Worm (Caenorhabditis elegans) whole organism, late embryonic: ENCODE results near the gene F53F8.7.

Experiments
- ceh-14 ChIP-seq: sonication (generic microtip); optimal IDR thresholded peaks from 2 replicates; lab custom pipeline; 2016; ENCODE audit warnings: missing genotype, missing genetic modification characterization, missing compliant biosample characterization
- elt-2 ChIP-seq: sonication (generic microtip); optimal IDR thresholded peaks from 2 replicates; lab custom pipeline; 2016; ENCODE audit warnings: missing genetic modification reagents, missing genetic modification characterization, missing compliant biosample characterization
- pax-1 ChIP-seq: fragments of 150-350 bp; optimal IDR thresholded peaks from 2 replicates; lab custom pipeline; 2014; ENCODE audit warnings: missing biosample characterization, missing genetic modification characterization

- TF ChIP-seq pax-1 (tag; lab: Kevin White, UChicago) = no peak
- no peak for TF ChIP-seq ceh-14 (tag; lab: Kevin White, UChicago)
- TF ChIP-seq elt-2 (tag; lab: Kevin White, UChicago) = no peak
These were observed 29.3 kb upstream of the F53F8.7 start for ce11 chrV:20727458-20727857.
